Worm (Caenorhabditis elegans) whole organism, L1 larva: Measurements from ENCODE around the gene kle-2.

Experiments
- C16A3.4 ChIP-seq: fragments of 150-350 bp; optimal IDR thresholded peaks from 2 replicates; lab custom pipeline; 2014; ENCODE audit warnings: missing biosample characterization, missing genetic modification characterization
- C34B4.2 ChIP-seq: sonication (generic microtip); optimal IDR thresholded peaks from 2 replicates; lab custom pipeline; 2017; ENCODE audit warnings: mild to moderate bottlenecking, missing genetic modification characterization, missing compliant biosample characterization
- aha-1 ChIP-seq: fragments of 150-350 bp; optimal IDR thresholded peaks from 2 replicates; lab custom pipeline; 2014; ENCODE audit warnings: missing biosample characterization, missing genetic modification characterization
- aly-2 ChIP-seq: fragments of 150-350 bp; optimal IDR thresholded peaks from 2 replicates; lab custom pipeline; 2014; ENCODE audit warnings: missing biosample characterization, missing genetic modification characterization
- ama-1 ChIP-seq: fragments of 150-350 bp; optimal IDR thresholded peaks from 2 replicates; lab custom pipeline; 2014
- ceh-63 ChIP-seq: fragments of 200-800 bp; sonication (Bioruptor generic); optimal IDR thresholded peaks from 2 replicates; lab custom pipeline; 2018; ENCODE audit warnings: mild to moderate bottlenecking, missing genetic modification characterization, missing compliant biosample characterization
- ceh-8 ChIP-seq: fragments of 200-800 bp; sonication (Bioruptor generic); optimal IDR thresholded peaks from 2 replicates; lab custom pipeline; 2018; ENCODE audit warnings: mild to moderate bottlenecking, missing genetic modification characterization, moderate library complexity, missing compliant biosample characterization
- ceh-88 ChIP-seq: fragments of 200-800 bp; sonication (Bioruptor generic); IDR thresholded peaks from 2 replicates; pipeline ENCODE4 v1.3.6; 2022; ENCODE audit warnings: missing genetic modification characterization, missing compliant biosample characterization
- ceh-90 ChIP-seq: sonication (generic microtip); optimal IDR thresholded peaks from 2 replicates; lab custom pipeline; 2016; ENCODE audit warnings: missing genetic modification characterization, missing compliant biosample characterization
- ces-1 ChIP-seq: fragments of 150-350 bp; optimal IDR thresholded peaks from 2 replicates; lab custom pipeline; 2014; ENCODE audit warnings: missing biosample characterization, missing genetic modification reagents, missing genetic modification characterization
- dpl-1 ChIP-seq, 3 experiments: fragments of 150-350 bp in 2 of 3; sonication (generic microtip) in 1 of 3; optimal IDR thresholded peaks; 2 replicates each; lab custom pipeline; 2014 to 2017; ENCODE audit warnings: missing biosample characterization in 3 of 3, missing genetic modification characterization in 3 of 3, missing genetic modification reagents in 3 of 3
- dsc-1 ChIP-seq: sonication (generic microtip); optimal IDR thresholded peaks from 2 replicates; lab custom pipeline; 2016; ENCODE audit warnings: mild to moderate bottlenecking, missing genetic modification characterization, missing compliant biosample characterization
- efl-1 ChIP-seq, 4 experiments: fragments of 150-350 bp; optimal IDR thresholded peaks in 3 of 4; peaks in 1 of 4; 1 replicate in 1 of 4; 2 replicates in 3 of 4; lab custom pipeline; 2014; ENCODE audit warnings: missing biosample characterization in 2 of 4, missing genetic modification characterization in 2 of 4, missing genetic modification reagents in 2 of 4
- fkh-8 ChIP-seq: sonication (generic microtip); optimal IDR thresholded peaks from 2 replicates; lab custom pipeline; 2016; ENCODE audit warnings: mild to moderate bottlenecking, missing genetic modification characterization, missing compliant biosample characterization
- fos-1 ChIP-seq: fragments of 150-350 bp; optimal IDR thresholded peaks from 2 replicates; lab custom pipeline; 2014; ENCODE audit warnings: missing biosample characterization, missing genetic modification characterization
- grh-1 ChIP-seq: fragments of 200-800 bp; sonication (Bioruptor generic); IDR thresholded peaks from 2 replicates; pipeline ENCODE4 v1.3.6; 2022; ENCODE audit warnings: missing genetic modification reagents, missing genetic modification characterization, missing compliant biosample characterization
- hpl-2 ChIP-seq: fragments of 150-350 bp; optimal IDR thresholded peaks from 2 replicates; lab custom pipeline; 2014; ENCODE audit warnings: missing biosample characterization, missing genetic modification reagents, missing genetic modification characterization
- irx-1 ChIP-seq: sonication (generic microtip); optimal IDR thresholded peaks from 2 replicates; lab custom pipeline; 2016; ENCODE audit warnings: missing genetic modification characterization, missing compliant biosample characterization
- lin-13 ChIP-seq: fragments of 150-350 bp; optimal IDR thresholded peaks from 2 replicates; lab custom pipeline; 2014; ENCODE audit warnings: missing biosample characterization, missing genetic modification reagents, missing genetic modification characterization
- lin-14 ChIP-seq: fragments of 200-800 bp; sonication (Bioruptor generic); optimal IDR thresholded peaks from 2 replicates; lab custom pipeline; 2018; ENCODE audit warnings: mild to moderate bottlenecking, missing genetic modification characterization, moderate library complexity, missing compliant biosample characterization
- lin-15B ChIP-seq: fragments of 150-350 bp; sonication (generic microtip); optimal IDR thresholded peaks from 3 replicates; lab custom pipeline; 2014; ENCODE audit warnings: missing biosample characterization, missing genetic modification characterization
- lin-35 ChIP-seq, 2 experiments: fragments of 150-350 bp; optimal IDR thresholded peaks; 2 replicates each; lab custom pipeline; 2014; ENCODE audit warnings: missing biosample characterization in 2 of 2, missing genetic modification characterization in 2 of 2, missing genetic modification reagents in 2 of 2
- lir-3 ChIP-seq: sonication (generic microtip); optimal IDR thresholded peaks from 2 replicates; lab custom pipeline; 2016; ENCODE audit warnings: mild to moderate bottlenecking, missing genetic modification characterization, moderate library complexity, missing compliant biosample characterization; ENCODE audit not compliant: poor library complexity
- lsy-2 ChIP-seq, 2 experiments: fragments of 150-350 bp; optimal IDR thresholded peaks; 2 replicates each; lab custom pipeline; 2014; ENCODE audit warnings: missing biosample characterization in 2 of 2, missing genetic modification characterization in 2 of 2
- mab-9 ChIP-seq: fragments of 200-800 bp; sonication (Bioruptor generic); IDR thresholded peaks from 2 replicates; pipeline ENCODE4 v1.3.6; 2022; ENCODE audit warnings: missing genetic modification reagents, missing genetic modification characterization, missing compliant biosample characterization
- mep-1 ChIP-seq: fragments of 150-350 bp; optimal IDR thresholded peaks from 2 replicates; lab custom pipeline; 2014; ENCODE audit warnings: missing biosample characterization, missing genetic modification characterization
- nhr-11 ChIP-seq: fragments of 150-350 bp; optimal IDR thresholded peaks from 2 replicates; lab custom pipeline; 2014; ENCODE audit warnings: missing biosample characterization, missing genetic modification characterization
- nhr-12 ChIP-seq: sonication (generic microtip); optimal IDR thresholded peaks from 2 replicates; lab custom pipeline; 2017; ENCODE audit warnings: missing biosample characterization, missing genetic modification characterization
- nhr-28 ChIP-seq: fragments of 150-350 bp; optimal IDR thresholded peaks from 2 replicates; lab custom pipeline; 2014; ENCODE audit warnings: missing biosample characterization, missing genetic modification characterization
- nhr-76 ChIP-seq: sonication (generic microtip); optimal IDR thresholded peaks from 2 replicates; lab custom pipeline; 2017; ENCODE audit warnings: missing biosample characterization, missing genetic modification characterization
- nhr-84 ChIP-seq: sonication (generic microtip); optimal IDR thresholded peaks from 2 replicates; lab custom pipeline; 2017; ENCODE audit warnings: missing biosample characterization, missing genetic modification characterization
- nhr-85 ChIP-seq: sonication (generic microtip); peaks from one replicate; lab custom pipeline; 2016; ENCODE audit warnings: missing genetic modification characterization, inconsistent platforms, missing compliant biosample characterization
- nhr-90 ChIP-seq: sonication (generic microtip); optimal IDR thresholded peaks from 2 replicates; lab custom pipeline; 2016; ENCODE audit warnings: mild to moderate bottlenecking, missing genetic modification characterization, missing compliant biosample characterization; ENCODE audit not compliant: poor library complexity
- rnt-1 ChIP-seq: sonication (generic microtip); optimal IDR thresholded peaks from 2 replicates; lab custom pipeline; 2016; ENCODE audit warnings: mild to moderate bottlenecking, missing genetic modification characterization, moderate library complexity, missing compliant biosample characterization
- skn-1 ChIP-seq: fragments of 150-350 bp; optimal IDR thresholded peaks from 2 replicates; lab custom pipeline; 2014; ENCODE audit warnings: missing biosample characterization, missing genetic modification characterization
- snpc-4 ChIP-seq: fragments of 150-350 bp; optimal IDR thresholded peaks from 2 replicates; lab custom pipeline; 2014; ENCODE audit warnings: missing biosample characterization, missing genetic modification characterization
- sox-4 ChIP-seq: sonication (generic microtip); optimal IDR thresholded peaks from 2 replicates; lab custom pipeline; 2016; ENCODE audit warnings: missing genetic modification characterization, missing compliant biosample characterization
- sptf-1 ChIP-seq: fragments of 150-350 bp; optimal IDR thresholded peaks from 2 replicates; lab custom pipeline; 2014; ENCODE audit warnings: missing biosample characterization, missing genetic modification characterization
- sup-37 ChIP-seq: fragments of 200-800 bp; sonication (Bioruptor generic); optimal IDR thresholded peaks from 2 replicates; lab custom pipeline; 2018; ENCODE audit warnings: mild to moderate bottlenecking, missing genetic modification characterization, missing compliant biosample characterization
- tbx-2 ChIP-seq: sonication (generic microtip); optimal IDR thresholded peaks from 2 replicates; lab custom pipeline; 2016; ENCODE audit warnings: missing genetic modification characterization, missing compliant biosample characterization
- tlp-1 ChIP-seq: fragments of 150-350 bp; optimal IDR thresholded peaks from 2 replicates; lab custom pipeline; 2014; ENCODE audit warnings: missing biosample characterization, missing genetic modification characterization
- unc-62 ChIP-seq: fragments of 150-350 bp; optimal IDR thresholded peaks from 2 replicates; lab custom pipeline; 2014; ENCODE audit warnings: missing biosample characterization, missing genetic modification reagents, missing genetic modification characterization
- unc-86 ChIP-seq: sonication (generic microtip); optimal IDR thresholded peaks from 2 replicates; lab custom pipeline; 2016; ENCODE audit warnings: missing genetic modification characterization, missing compliant biosample characterization
- unc-98 ChIP-seq: fragments of 200-800 bp; sonication (Bioruptor generic); IDR thresholded peaks from 2 replicates; pipeline ENCODE4 v1.3.6; 2022; ENCODE audit warnings: missing genetic modification characterization, missing compliant biosample characterization
- ztf-11 ChIP-seq, 2 experiments: sonication (generic microtip); optimal IDR thresholded peaks; 2 replicates each; lab custom pipeline; 2016 to 2017; ENCODE audit warnings: missing genetic modification characterization in 2 of 2, missing biosample characterization in 1 of 2, missing compliant biosample characterization in 1 of 2
- ztf-4 ChIP-seq: fragments of 150-350 bp; optimal IDR thresholded peaks from 2 replicates; lab custom pipeline; 2014; ENCODE audit warnings: missing biosample characterization, missing genetic modification characterization

Gene kle-2

DNA sequence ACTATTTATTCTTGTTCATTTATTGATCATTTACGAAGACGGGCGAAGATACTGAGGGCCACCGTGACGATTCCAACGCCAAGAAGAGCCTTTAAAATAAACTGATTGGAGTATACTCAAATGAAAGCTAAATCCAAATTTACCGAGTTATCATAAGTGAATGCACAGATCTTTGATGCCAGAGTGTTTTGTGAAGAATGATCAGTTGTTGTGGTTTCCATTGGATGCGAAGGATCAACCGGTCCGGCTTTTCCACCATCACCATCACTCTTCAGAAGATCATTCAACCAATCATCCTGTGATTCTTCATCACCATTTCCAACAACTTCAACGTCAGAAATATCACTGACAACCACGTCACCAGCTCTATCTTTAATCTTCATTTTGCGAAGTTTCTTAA, 35.7 kb downstream of the kle-2 start:
- TF ChIP-seq nhr-85 (tag; lab: Kevin White, UChicago) (peak; percentile 13), lir-3 (tag; lab: Kevin White, UChicago) (no peak), ama-1 (lab: Kevin White, UChicago) (peak; percentile 45), mep-1 (tag; lab: Kevin White, UChicago) (no peak), aly-2 (tag; lab: Kevin White, UChicago) (peak; percentile 64), lin-13 (GFP tag; lab: Kevin White, UChicago) (no peak), dsc-1 (tag; lab: Kevin White, UChicago) (peak; percentile 3), sup-37 (GFP tag; lab: Kevin White, UChicago) (no peak), ceh-8 (GFP tag; lab: Kevin White, UChicago) (no peak), lin-35 (GFP tag; optimal IDR thresholded peaks at IDR 0.05; lab: Kevin White, UChicago) (peak in 1 of 2 experiments; percentile 9), snpc-4 (tag; lab: Kevin White, UChicago) (no peak)

DNA sequence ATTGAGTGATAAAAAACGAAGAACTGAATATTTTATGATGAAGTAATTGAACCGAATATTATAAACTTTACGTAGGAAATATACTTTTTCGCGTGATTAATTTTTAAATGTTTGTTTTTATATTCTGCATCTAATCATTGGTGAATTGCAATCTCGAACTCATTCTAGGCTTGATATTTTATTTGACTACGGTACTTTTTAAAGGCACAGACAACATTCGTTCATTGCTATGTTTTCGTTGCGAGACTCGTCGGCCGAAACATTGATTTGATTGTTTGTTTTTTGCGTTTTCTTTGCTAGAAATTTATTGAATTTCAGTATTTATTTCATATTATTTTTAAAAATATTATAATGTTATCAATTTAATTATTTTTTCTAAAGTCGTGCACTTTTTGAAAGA, 36.3 kb downstream of the kle-2 start, which contains the start of gene C06G4.4:
C06G4.4 (minus strand) TSS at position 36 of the 400 bp plus-strand sequence.
- TF ChIP-seq sup-37 (GFP tag; lab: Kevin White, UChicago): no peak
- no peak for TF ChIP-seq ces-1
- no peak for TF ChIP-seq nhr-84 (tag; lab: Kevin White, UChicago)
- TF ChIP-seq sptf-1: no peak
- no peak for TF ChIP-seq unc-98 (GFP tag; lab: Robert Waterston, UW)
- no peak for TF ChIP-seq C34B4.2 (tag; lab: Kevin White, UChicago)
- no peak for TF ChIP-seq lin-14 (GFP tag; lab: Kevin White, UChicago)
- TF ChIP-seq aha-1 (tag; lab: Kevin White, UChicago): no peak
- TF ChIP-seq hpl-2 (GFP tag; lab: Kevin White, UChicago): no peak

DNA sequence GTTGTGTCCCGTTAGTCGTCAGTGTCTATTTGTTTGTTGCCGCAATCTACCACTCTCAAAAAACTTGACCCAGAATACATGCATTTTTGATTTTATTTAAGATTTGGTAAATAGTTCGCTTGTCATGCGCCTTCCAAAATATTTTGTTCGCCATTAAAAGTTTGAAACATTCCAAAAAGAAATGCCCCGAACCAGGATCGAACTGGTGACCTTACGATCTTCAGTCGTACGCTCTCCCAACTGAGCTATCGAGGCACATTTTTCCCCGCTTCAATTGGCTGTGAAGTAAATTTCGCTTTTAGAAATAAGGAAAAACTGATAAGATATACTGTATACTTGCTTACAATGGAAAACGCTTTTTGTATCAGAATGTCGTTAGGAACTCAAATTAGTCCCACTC, 36.8 kb downstream of the kle-2 start:
- TF ChIP-seq mep-1 (tag; lab: Kevin White, UChicago): peak; percentile 4
- no peak for TF ChIP-seq efl-1 (optimal IDR thresholded peaks at IDR 0.05; lab: Kevin White, UChicago)
- peak in 1 of 2 experiments; percentile 40 for TF ChIP-seq efl-1 (GFP tag; optimal IDR thresholded peaks at IDR 0.05 in 1 of 2; lab: Kevin White, UChicago)
- TF ChIP-seq skn-1 (tag; lab: Kevin White, UChicago): no peak
- no peak for TF ChIP-seq rnt-1 (tag; lab: Kevin White, UChicago)

DNA sequence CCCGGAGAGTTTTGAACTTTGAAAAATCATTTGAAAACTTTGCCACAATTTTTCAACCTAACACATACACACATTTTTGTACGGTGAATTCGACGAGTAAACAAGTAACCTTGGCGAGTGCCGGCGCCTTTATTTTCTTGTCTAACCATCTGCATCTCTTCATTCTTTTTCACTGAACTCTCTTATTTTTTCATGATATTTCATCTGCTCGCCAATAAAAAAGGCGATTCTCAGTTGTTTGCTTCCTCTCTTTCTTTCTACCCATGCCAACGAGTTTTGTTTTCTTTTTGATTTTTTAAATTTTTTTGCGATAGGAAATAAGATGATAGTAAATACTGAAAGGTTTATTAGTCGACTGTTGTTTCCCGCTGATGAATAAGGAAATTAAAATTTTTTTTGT, 37.2 kb downstream of the kle-2 start:
- TF ChIP-seq ceh-88 (GFP tag; lab: Robert Waterston, UW) (peak; percentile 27; the same call in 1 of the 2 replicates), unc-98 (GFP tag; lab: Robert Waterston, UW) (no peak), ceh-90 (tag; lab: Kevin White, UChicago) (no peak), lsy-2 (tag; optimal IDR thresholded peaks at IDR 0.05; lab: Kevin White, UChicago) (peak; percentile 57 to 67), unc-86 (no peak), skn-1 (tag; lab: Kevin White, UChicago) (peak; percentile 11), ztf-11 (tag; optimal IDR thresholded peaks at IDR 0.05; lab: Kevin White, UChicago) (no peak), rnt-1 (tag; lab: Kevin White, UChicago) (peak; percentile 57), fos-1 (tag; lab: Kevin White, UChicago) (peak; percentile 50), nhr-85 (tag; lab: Kevin White, UChicago) (peak; percentile 90), fkh-8 (no peak), nhr-90 (peak; percentile 66), lin-14 (GFP tag; lab: Kevin White, UChicago) (peak; percentile 86), sox-4 (tag; lab: Kevin White, UChicago) (no peak), unc-62 (no peak), tlp-1 (tag; lab: Kevin White, UChicago) (no peak), ztf-4 (no peak), sup-37 (GFP tag; lab: Kevin White, UChicago) (no peak), lin-15B (tag; lab: Kevin White, UChicago) (no peak), nhr-11 (tag; lab: Kevin White, UChicago) (no peak), mab-9 (GFP tag; lab: Robert Waterston, UW) (no peak), irx-1 (tag; lab: Kevin White, UChicago) (peak; percentile 56), nhr-28 (no peak), ceh-8 (GFP tag; lab: Kevin White, UChicago) (no peak), ceh-63 (no peak), aly-2 (tag; lab: Kevin White, UChicago) (no peak), C16A3.4 (tag; lab: Kevin White, UChicago) (peak; percentile 45), tbx-2 (tag; lab: Kevin White, UChicago) (peak; percentile 51), nhr-76 (tag; lab: Kevin White, UChicago) (no peak), grh-1 (no peak), nhr-12 (tag; lab: Kevin White, UChicago) (no peak), ces-1 (no peak), dpl-1 (GFP tag; optimal IDR thresholded peaks at IDR 0.05; lab: Kevin White, UChicago) (peak; percentile 20 to 46 (median 26)), lin-35 (GFP tag; optimal IDR thresholded peaks at IDR 0.05; lab: Kevin White, UChicago) (peak; percentile 38 to 68)
